Fruit fly (Drosophila melanogaster) whole organism, pupa: ENCODE results near the gene Alms1a.

Experiments
- CG13204 ChIP-seq: fragments of 200-800 bp; sonication (Bioruptor generic); optimal IDR thresholded peaks from 2 replicates; lab custom pipeline; 2018; ENCODE audit warnings: missing biosample characterization, mild to moderate bottlenecking, missing genetic modification characterization, moderate library complexity
- CG32121 ChIP-seq: fragments of 200-800 bp; sonication (Bioruptor generic); IDR thresholded peaks from 2 replicates; pipeline ENCODE4 v1.3.6; 2022; ENCODE audit warnings: missing biosample characterization, missing genetic modification characterization
- CG34367 ChIP-seq: fragments of 200-800 bp; sonication (Bioruptor generic); optimal IDR thresholded peaks from 2 replicates; lab custom pipeline; 2018; ENCODE audit warnings: missing biosample characterization, mild to moderate bottlenecking, missing genetic modification characterization
- CG8159 ChIP-seq: fragments of 200-800 bp; sonication (Bioruptor generic); optimal IDR thresholded peaks from 3 replicates; lab custom pipeline; 2018; ENCODE audit warnings: missing biosample characterization, mild to moderate bottlenecking, missing genetic modification characterization, moderate library complexity
- CG8301 ChIP-seq: fragments of 200-800 bp; sonication (Bioruptor generic); optimal IDR thresholded peaks from 2 replicates; lab custom pipeline; 2018; ENCODE audit warnings: missing biosample characterization, mild to moderate bottlenecking, missing genetic modification characterization
- EcR ChIP-seq: fragments of 200-800 bp; sonication (Bioruptor generic); optimal IDR thresholded peaks from 3 replicates; lab custom pipeline; 2019; ENCODE audit warnings: missing biosample characterization, missing genetic modification characterization, mild to moderate bottlenecking, moderate library complexity, missing genetic modification reagents
- Ets98B ChIP-seq: fragments of 200-800 bp; sonication (Bioruptor generic); IDR thresholded peaks from 2 replicates; pipeline ENCODE4 v1.3.6; 2022; ENCODE audit warnings: missing biosample characterization, missing genetic modification characterization
- Pif1A ChIP-seq: fragments of 200-800 bp; sonication (Bioruptor generic); optimal IDR thresholded peaks from 3 replicates; lab custom pipeline; 2016; ENCODE audit warnings: missing biosample characterization, missing genetic modification characterization

- TF ChIP-seq CG13204 (GFP tag; lab: Kevin White, UChicago) (no peak), CG32121 (GFP tag; lab: Robert Waterston, UW) (no peak), Pif1A (no peak), Ets98B (GFP tag; lab: Robert Waterston, UW) (no peak), CG8301 (tag; lab: Kevin White, UChicago) (no peak), CG8159 (tag; lab: Kevin White, UChicago) (no peak), CG34367 (tag; lab: Kevin White, UChicago) (no peak), EcR (GFP tag; lab: Kevin White, UChicago) (no peak)
Measured at dm6 chrX:4599897-4600469, 35.8 kb downstream of the Alms1a start.
